Worm (Caenorhabditis elegans) whole organism, mixed stage, embryonic: ENCODE measurements around the gene Y41D4B.6.
"Not testable (repeated sequence)": the region's sequence is repeated elsewhere in the genome, so short reads cannot be mapped to it uniquely, and the experiment has no call there.

Experiments used
- elt-1 ChIP-seq: sonication (generic microtip); optimal IDR thresholded peaks from 2 replicates; lab custom pipeline; 2017; ENCODE audit warnings: missing genetic modification characterization, mild to moderate bottlenecking, missing compliant biosample characterization, antibody characterized with exemption, moderate library complexity, borderline replicate concordance; ENCODE audit not compliant: insufficient read depth
- unc-39 ChIP-seq: fragments of 150-350 bp; optimal IDR thresholded peaks from 2 replicates; lab custom pipeline; 2014; ENCODE audit warnings: missing biosample characterization, missing genetic modification characterization
- ztf-11 ChIP-seq: fragments of 150-350 bp; optimal IDR thresholded peaks from 2 replicates; lab custom pipeline; 2014; ENCODE audit warnings: missing biosample characterization, missing genetic modification characterization

DNA sequence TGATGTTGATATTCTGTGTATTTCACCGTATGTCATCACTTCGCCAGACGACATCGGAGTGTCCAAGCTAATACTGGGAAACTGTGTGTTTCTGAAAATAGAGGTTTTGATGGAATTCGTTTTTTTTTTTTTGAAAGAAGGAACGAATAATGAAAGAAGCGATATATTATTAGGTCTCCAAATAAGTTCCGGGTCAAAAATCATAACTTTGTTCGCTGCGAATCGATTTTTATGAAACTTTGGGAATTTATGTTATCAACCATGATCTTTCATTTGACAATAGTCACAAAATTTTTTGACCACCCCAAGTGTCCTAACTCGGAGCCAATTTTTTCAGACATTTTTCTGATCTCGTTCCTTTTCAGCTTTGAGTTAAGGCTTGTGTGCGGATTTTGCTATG, 11.7 kb downstream of the Y41D4B.6 start, which contains the start of gene nhr-274:
- not testable (repeated sequence) for TF ChIP-seq ztf-11, unc-39, elt-1 (tag; lab: Kevin White, UChicago)
